Worm (Caenorhabditis elegans): Measurements from ENCODE around the gene nas-7.
A peak's percentile ranks its signal among the peaks of the same experiment; 100 is the strongest.

nas-7 gene

ce11 chrII:7363990-7364455 is 38.5 kb downstream of the nas-7 start, which contains the start of gene msra-1:
Gene msra-1 (minus strand): TSS chrII:7364040.
- no peak for TF ChIP-seq unc-39 (tag; optimal IDR thresholded peaks at IDR 0.05)
- TF ChIP-seq sma-9 (GFP tag; optimal IDR thresholded peaks at IDR 0.05), result peak; percentile 77
- no peak for TF ChIP-seq sma-9 (tag; optimal IDR thresholded peaks at IDR 0.05)
- TF ChIP-seq nhr-11 (tag; optimal IDR thresholded peaks at IDR 0.05), result no peak
- no peak for TF ChIP-seq sem-4 (tag; optimal IDR thresholded peaks at IDR 0.05)
- TF ChIP-seq Y55F3AM.14 (GFP tag; optimal IDR thresholded peaks at IDR 0.05), result no peak
- TF ChIP-seq C34F6.9 (tag; optimal IDR thresholded peaks at IDR 0.05), result peak; percentile 63
- no peak for TF ChIP-seq ZK546.5 (tag; optimal IDR thresholded peaks at IDR 0.05)
- TF ChIP-seq nhr-21 (tag; optimal IDR thresholded peaks at IDR 0.05), result no peak
- TF ChIP-seq mab-5 (tag; optimal IDR thresholded peaks at IDR 0.05), result no peak
- TF ChIP-seq dmd-4 (tag; optimal IDR thresholded peaks at IDR 0.05), result no peak
- TF ChIP-seq zag-1 (tag; optimal IDR thresholded peaks at IDR 0.05), result no peak
- no peak for TF ChIP-seq nhr-25 (tag; optimal IDR thresholded peaks at IDR 0.05)
- TF ChIP-seq blmp-1 (tag; optimal IDR thresholded peaks at IDR 0.05; ENCODE audit: insufficient read depth), result no peak
- no peak for TF ChIP-seq ceh-16 (tag; optimal IDR thresholded peaks at IDR 0.05)
- no peak for TF ChIP-seq ceh-82 (tag; optimal IDR thresholded peaks at IDR 0.05)
- peak; percentile 88 for TF ChIP-seq fos-1 (tag; optimal IDR thresholded peaks at IDR 0.05)
- TF ChIP-seq lin-11 (tag; optimal IDR thresholded peaks at IDR 0.05), result no peak
- TF ChIP-seq ztf-1 (GFP tag; conservative IDR thresholded peaks at IDR 0.05), result no peak
- TF ChIP-seq nhr-10 (tag; optimal IDR thresholded peaks at IDR 0.05), result no peak
- TF ChIP-seq lin-13 (GFP tag; optimal IDR thresholded peaks at IDR 0.05), result no peak
- TF ChIP-seq egl-27 (tag; optimal IDR thresholded peaks at IDR 0.05), result no peak
- no peak for TF ChIP-seq F13H6.1 (tag; optimal IDR thresholded peaks at IDR 0.05)
- no peak for TF ChIP-seq ama-1 (optimal IDR thresholded peaks at IDR 0.05)
- no peak for TF ChIP-seq nhr-12 (tag; optimal IDR thresholded peaks at IDR 0.05)
- no peak for TF ChIP-seq ztf-4 (tag; optimal IDR thresholded peaks at IDR 0.05)
- TF ChIP-seq nhr-23 (tag; optimal IDR thresholded peaks at IDR 0.05), result no peak
- no peak for TF ChIP-seq elt-3 (tag; optimal IDR thresholded peaks at IDR 0.05)
- no peak for TF ChIP-seq snpc-4 (tag; optimal IDR thresholded peaks at IDR 0.05)
- no peak for TF ChIP-seq lin-39 (tag; optimal IDR thresholded peaks at IDR 0.05)
- TF ChIP-seq skn-1 (tag; optimal IDR thresholded peaks at IDR 0.05), result peak; percentile 99
- TF ChIP-seq elt-1 (tag; optimal IDR thresholded peaks at IDR 0.05), result no peak
- no peak for TF ChIP-seq unc-62 (GFP tag; optimal IDR thresholded peaks at IDR 0.05)
- no peak for TF ChIP-seq alr-1 (tag; optimal IDR thresholded peaks at IDR 0.05)
- peak; percentile 39 for TF ChIP-seq unc-55 (GFP tag; optimal IDR thresholded peaks at IDR 0.05)
- no peak for TF ChIP-seq sma-3 (GFP tag; optimal IDR thresholded peaks at IDR 0.05)
- TF ChIP-seq nhr-6 (tag; optimal IDR thresholded peaks at IDR 0.05), result no peak
- TF ChIP-seq ztf-11 (tag; optimal IDR thresholded peaks at IDR 0.05), result no peak
- TF ChIP-seq crh-2 (tag; optimal IDR thresholded peaks at IDR 0.05), result peak; percentile 75
- no peak for TF ChIP-seq mdl-1 (tag; optimal IDR thresholded peaks at IDR 0.05)
- TF ChIP-seq lsy-2 (tag; optimal IDR thresholded peaks at IDR 0.05), result peak in 1 of 2 experiments; percentile 46
- no peak for TF ChIP-seq nhr-237 (tag; optimal IDR thresholded peaks at IDR 0.05)
- TF ChIP-seq aly-2 (tag; optimal IDR thresholded peaks at IDR 0.05), result no peak
- no peak for TF ChIP-seq R02D3.7 (tag; optimal IDR thresholded peaks at IDR 0.05)
- TF ChIP-seq peb-1 (tag; optimal IDR thresholded peaks at IDR 0.05), result no peak
- no peak for TF ChIP-seq gmeb-1 (tag; optimal IDR thresholded peaks at IDR 0.05)
- TF ChIP-seq nhr-77 (tag; optimal IDR thresholded peaks at IDR 0.05), result no peak
- peak; percentile 88 for TF ChIP-seq nhr-129 (tag; optimal IDR thresholded peaks at IDR 0.05)
- no peak for TF ChIP-seq mbf-1 (tag; optimal IDR thresholded peaks at IDR 0.05)
